Worm (Caenorhabditis elegans) whole organism, L3 larva: ENCODE measurements around the gene nhr-10.

Experiments used
- ZK546.5 ChIP-seq: sonication (generic microtip); optimal IDR thresholded peaks from 2 replicates; lab custom pipeline; 2017; ENCODE audit warnings: missing biosample characterization, missing genetic modification characterization
- aly-2 ChIP-seq: fragments of 150-350 bp; optimal IDR thresholded peaks from 2 replicates; lab custom pipeline; 2014; ENCODE audit warnings: missing biosample characterization, missing genetic modification characterization
- ceh-28 ChIP-seq: fragments of 150-350 bp; optimal IDR thresholded peaks from 2 replicates; lab custom pipeline; 2014; ENCODE audit warnings: missing biosample characterization, missing genetic modification reagents, missing genetic modification characterization
- ceh-82 ChIP-seq: fragments of 150-350 bp; optimal IDR thresholded peaks from 2 replicates; lab custom pipeline; 2014; ENCODE audit warnings: missing biosample characterization, missing genetic modification characterization
- daf-12 ChIP-seq: fragments of 150-350 bp; optimal IDR thresholded peaks from 2 replicates; lab custom pipeline; 2014; ENCODE audit warnings: missing biosample characterization, missing genetic modification reagents, missing genetic modification characterization
- egl-27 ChIP-seq: sonication (generic microtip); optimal IDR thresholded peaks from 4 replicates; lab custom pipeline; 2017; ENCODE audit warnings: missing biosample characterization, missing genetic modification reagents, missing genetic modification characterization
- egl-5 ChIP-seq: fragments of 150-350 bp; optimal IDR thresholded peaks from 2 replicates; lab custom pipeline; 2017; ENCODE audit warnings: missing biosample characterization, missing genetic modification reagents, missing genetic modification characterization, inconsistent platforms
- elt-1 ChIP-seq: fragments of 150-350 bp; optimal IDR thresholded peaks from 2 replicates; lab custom pipeline; 2014; ENCODE audit warnings: missing biosample characterization, missing genetic modification characterization
- elt-2 ChIP-seq: sonication (generic microtip); optimal IDR thresholded peaks from 2 replicates; lab custom pipeline; 2016; ENCODE audit warnings: missing genetic modification reagents, mild to moderate bottlenecking, missing genetic modification characterization, missing compliant biosample characterization
- elt-3 ChIP-seq, 3 experiments: fragments of 150-350 bp in 1 of 3; sonication (generic microtip) in 2 of 3; optimal IDR thresholded peaks; 2 replicates in 2 of 3; 4 replicates in 1 of 3; lab custom pipeline; 2014 to 2017; ENCODE audit warnings: missing biosample characterization in 3 of 3, missing genetic modification characterization in 3 of 3
- fkh-2 ChIP-seq: fragments of 150-350 bp; optimal IDR thresholded peaks from 2 replicates; lab custom pipeline; 2014; ENCODE audit warnings: missing biosample characterization, missing genetic modification reagents, missing genetic modification characterization
- hmg-11 ChIP-seq: sonication (generic microtip); optimal IDR thresholded peaks from 2 replicates; lab custom pipeline; 2016; ENCODE audit warnings: missing genetic modification characterization, missing compliant biosample characterization
- jun-1 ChIP-seq: fragments of 150-350 bp; optimal IDR thresholded peaks from 2 replicates; lab custom pipeline; 2014; ENCODE audit warnings: missing biosample characterization, missing genetic modification reagents, missing genetic modification characterization
- lin-39 ChIP-seq: fragments of 150-350 bp; optimal IDR thresholded peaks from 2 replicates; lab custom pipeline; 2018; ENCODE audit warnings: missing biosample characterization, missing genetic modification reagents, missing genetic modification characterization
- lsy-12 ChIP-seq: sonication (generic microtip); optimal IDR thresholded peaks from 2 replicates; lab custom pipeline; 2016; ENCODE audit warnings: mild to moderate bottlenecking, missing genetic modification characterization, missing compliant biosample characterization
- mdl-1 ChIP-seq: fragments of 150-350 bp; optimal IDR thresholded peaks from 2 replicates; lab custom pipeline; 2014; ENCODE audit warnings: missing biosample characterization, missing genetic modification characterization
- mml-1 ChIP-seq: fragments of 150-350 bp; sonication (generic microtip); optimal IDR thresholded peaks from 3 replicates; lab custom pipeline; 2014; ENCODE audit warnings: missing biosample characterization, missing genetic modification characterization
- nfya-1 ChIP-seq: sonication (generic microtip); optimal IDR thresholded peaks from 2 replicates; lab custom pipeline; 2017; ENCODE audit warnings: missing genetic modification characterization, mild to moderate bottlenecking, missing compliant biosample characterization, antibody characterized with exemption, moderate library complexity; ENCODE audit not compliant: insufficient read depth
- nhr-23 ChIP-seq: fragments of 150-350 bp; optimal IDR thresholded peaks from 2 replicates; lab custom pipeline; 2014; ENCODE audit warnings: missing biosample characterization, missing genetic modification reagents, missing genetic modification characterization
- nhr-237 ChIP-seq: fragments of 150-350 bp; optimal IDR thresholded peaks from 2 replicates; lab custom pipeline; 2014; ENCODE audit warnings: missing biosample characterization, missing genetic modification characterization
- nhr-28 ChIP-seq: fragments of 150-350 bp; optimal IDR thresholded peaks from 2 replicates; lab custom pipeline; 2014; ENCODE audit warnings: missing biosample characterization, missing genetic modification characterization
- nhr-43 ChIP-seq: sonication (generic microtip); optimal IDR thresholded peaks from 2 replicates; lab custom pipeline; 2016; ENCODE audit warnings: mild to moderate bottlenecking, missing genetic modification characterization, missing compliant biosample characterization; ENCODE audit not compliant: poor library complexity, severe bottlenecking
- nhr-67 ChIP-seq: fragments of 150-350 bp; optimal IDR thresholded peaks from 2 replicates; lab custom pipeline; 2014; ENCODE audit warnings: missing biosample characterization, missing genetic modification characterization
- nhr-76 ChIP-seq: fragments of 150-350 bp; sonication (generic microtip); optimal IDR thresholded peaks from 5 replicates; lab custom pipeline; 2014; ENCODE audit warnings: missing biosample characterization, missing genetic modification characterization
- pha-4 ChIP-seq: fragments of 150-350 bp; optimal IDR thresholded peaks from 2 replicates; lab custom pipeline; 2014; ENCODE audit warnings: missing biosample characterization, missing genetic modification reagents, missing genetic modification characterization
- pqm-1 ChIP-seq: fragments of 150-350 bp; optimal IDR thresholded peaks from 2 replicates; lab custom pipeline; 2017; ENCODE audit warnings: missing biosample characterization, missing genetic modification characterization, inconsistent platforms
- snpc-4 ChIP-seq: fragments of 150-350 bp; optimal IDR thresholded peaks from 2 replicates; lab custom pipeline; 2014; ENCODE audit warnings: missing biosample characterization, missing genetic modification characterization
- zag-1 ChIP-seq: fragments of 150-350 bp; optimal IDR thresholded peaks from 2 replicates; lab custom pipeline; 2014; ENCODE audit warnings: missing biosample characterization, missing genetic modification characterization
- ztf-4 ChIP-seq: fragments of 150-350 bp; optimal IDR thresholded peaks from 2 replicates; lab custom pipeline; 2014; ENCODE audit warnings: missing biosample characterization, missing genetic modification characterization

Gene nhr-10

DNA sequence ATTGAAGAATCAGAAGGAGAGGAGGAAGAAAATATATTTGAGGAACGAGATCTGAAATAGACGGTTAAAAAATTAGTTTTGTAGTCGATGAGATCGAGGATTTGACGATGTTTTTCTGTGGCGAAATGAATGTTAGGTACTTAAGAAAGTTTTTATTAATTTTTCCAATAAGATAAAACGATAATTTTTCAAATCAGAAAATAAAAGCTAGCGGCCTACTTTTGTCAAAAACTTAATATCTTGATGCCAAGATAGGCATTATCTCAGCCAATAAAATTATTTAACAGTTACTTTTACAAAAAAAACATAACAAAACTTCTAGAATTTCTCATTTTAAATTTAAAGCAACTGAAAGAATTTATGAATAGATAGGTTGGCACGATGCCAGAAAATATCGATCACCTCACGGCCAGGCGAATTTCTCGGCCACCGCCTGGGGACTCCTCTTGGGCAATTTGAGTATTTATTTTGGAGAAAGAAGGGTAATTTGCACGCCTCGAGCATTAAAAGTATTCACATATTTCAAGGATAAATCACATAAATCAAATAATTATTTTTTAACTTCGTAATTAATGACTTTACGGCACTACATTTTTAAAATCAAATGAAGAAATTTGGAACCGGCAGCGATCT is 27.4 kb downstream of the nhr-10 start, which contains the start of gene fubl-2 (continued):
- TF ChIP-seq nhr-76 (tag; lab: Kevin White, UChicago), result no peak
- TF ChIP-seq snpc-4 (tag; lab: Kevin White, UChicago), result peak; percentile 58
- TF ChIP-seq ceh-82 (tag; lab: Kevin White, UChicago), result no peak
- TF ChIP-seq pqm-1, result peak; percentile 24
- peak; percentile 71 for TF ChIP-seq pha-4
- no peak for TF ChIP-seq egl-5 (tag; lab: Kevin White, UChicago)
- TF ChIP-seq ceh-28 (tag; lab: Kevin White, UChicago), result peak; percentile 73
- TF ChIP-seq, all 47 proteins: peak for 11

- peak; percentile 28 for TF ChIP-seq elt-2
- TF ChIP-seq daf-12, result no peak
These were observed 28.1 kb downstream of the nhr-10 start for ce11 chrIII:7087180-7087579.

DNA sequence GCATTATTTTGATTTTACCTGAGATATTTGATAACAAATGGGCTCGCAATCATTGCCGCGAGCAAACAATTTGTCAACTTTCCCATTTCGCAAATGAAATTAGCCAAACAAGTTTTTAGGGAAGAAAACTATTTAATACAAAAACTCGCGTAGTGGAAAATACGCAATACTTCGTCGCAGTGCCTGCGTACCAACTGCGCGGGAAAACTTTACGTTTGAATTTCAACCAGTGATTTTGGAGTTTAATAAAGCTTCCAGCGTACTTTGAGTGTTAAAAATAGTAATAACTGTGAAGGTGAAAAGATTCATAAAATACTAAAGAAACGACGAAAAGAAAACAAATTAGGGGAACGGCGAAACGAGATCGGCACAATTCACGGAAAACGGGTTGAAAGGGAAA is 30.3 kb downstream of the nhr-10 start, which contains the start of gene tofu-7:
tofu-7 (minus strand) TSS at position 111 of the 400 bp plus-strand sequence.
- TF ChIP-seq ztf-4 (tag; lab: Kevin White, UChicago), result no peak
- TF ChIP-seq fkh-2, result no peak
- TF ChIP-seq lin-39 (tag; lab: Kevin White, UChicago), result no peak
- no peak for TF ChIP-seq egl-5 (tag; lab: Kevin White, UChicago)
- no peak for TF ChIP-seq hmg-11 (tag; lab: Kevin White, UChicago)
- TF ChIP-seq nhr-23 (tag; lab: Kevin White, UChicago), result no peak
- no peak for TF ChIP-seq egl-27 (tag; lab: Kevin White, UChicago)
- TF ChIP-seq nfya-1 (tag; lab: Kevin White, UChicago), result no peak
- no peak for TF ChIP-seq zag-1 (tag; lab: Kevin White, UChicago)

DNA sequence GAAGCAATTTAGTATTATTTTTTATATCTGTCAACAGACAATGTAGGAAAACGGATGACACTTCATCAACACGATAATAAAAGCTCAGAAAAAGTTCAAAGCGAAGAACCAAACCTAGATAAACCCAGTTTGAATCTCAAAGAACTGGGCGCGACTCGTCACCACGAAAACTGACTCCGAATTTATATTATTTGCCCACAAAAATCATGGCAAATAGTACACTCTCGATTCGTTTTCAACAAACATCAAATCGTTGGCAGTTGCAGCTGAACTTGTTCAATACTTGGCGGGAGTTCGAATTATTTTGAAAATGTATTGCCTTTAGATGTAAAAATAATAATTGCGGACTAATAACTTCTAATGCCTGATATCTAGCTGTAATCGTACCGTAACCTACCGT is 32.1 kb downstream of the nhr-10 start:
- TF ChIP-seq mdl-1 (no peak), pha-4 (peak; percentile 26), daf-12 (no peak)
- TF ChIP-seq, all 47 proteins: peak for 1

- TF ChIP-seq pha-4, result peak; percentile 72
- TF ChIP-seq ceh-28 (tag; lab: Kevin White, UChicago), result no peak
- no peak for TF ChIP-seq egl-5 (tag; lab: Kevin White, UChicago)
- TF ChIP-seq pqm-1, result peak; percentile 60
- TF ChIP-seq hmg-11 (tag; lab: Kevin White, UChicago), result no peak
- peak; percentile 19 for TF ChIP-seq jun-1 (tag; lab: Kevin White, UChicago)
- TF ChIP-seq elt-2, result peak; percentile 69
- no peak for TF ChIP-seq nhr-43 (tag; lab: Kevin White, UChicago)
- TF ChIP-seq, all 47 proteins: peak for 4
These were observed 33.8 kb downstream of the nhr-10 start for ce11 chrIII:7081488-7081887.

DNA sequence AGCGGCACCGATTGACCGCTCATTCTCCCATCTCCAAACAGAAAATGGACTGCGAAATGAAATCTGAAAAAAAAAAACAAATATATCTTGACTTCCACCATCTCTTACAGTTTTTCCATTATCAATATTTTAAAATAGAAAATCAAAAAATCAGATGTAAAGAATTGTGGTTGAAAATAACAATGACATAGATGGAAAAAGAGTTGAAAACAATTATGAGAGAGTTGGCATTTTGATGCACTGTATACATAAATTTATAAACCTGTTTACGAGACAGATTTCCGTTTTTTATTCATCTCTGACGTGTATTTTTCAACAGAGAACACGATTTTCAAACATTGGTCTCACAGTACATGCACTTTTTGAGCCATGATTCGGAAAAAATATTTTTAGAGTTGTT is 34.5 kb downstream of the nhr-10 start, which contains the start of gene ZK418.7:
ZK418.7 (minus strand) TSS at position 101 of the 400 bp plus-strand sequence.
- TF ChIP-seq nhr-23 (tag; lab: Kevin White, UChicago) (no peak), nhr-76 (tag; lab: Kevin White, UChicago) (no peak), nhr-28 (tag; lab: Kevin White, UChicago) (no peak), nhr-67 (tag; lab: Kevin White, UChicago) (no peak), ZK546.5 (no peak), lsy-12 (tag; lab: Kevin White, UChicago) (no peak), elt-1 (tag; lab: Kevin White, UChicago) (no peak), nhr-237 (tag; lab: Kevin White, UChicago) (no peak)

ce11 chrIII:7078737-7079136 is 36.5 kb downstream of the nhr-10 start, which contains the start of gene ZK418.6:
Gene ZK418.6, minus strand, starts transcription at chrIII:7078837.
- no peak for TF ChIP-seq egl-5 (tag; lab: Kevin White, UChicago)
- no peak for TF ChIP-seq mml-1 (tag; lab: Kevin White, UChicago)
- no peak for TF ChIP-seq pqm-1
- no peak for TF ChIP-seq nhr-237 (tag; lab: Kevin White, UChicago)
- TF ChIP-seq hmg-11 (tag; lab: Kevin White, UChicago), result no peak
- TF ChIP-seq elt-3 (tag; optimal IDR thresholded peaks at IDR 0.05; lab: Kevin White, UChicago), result no peak
- TF ChIP-seq lsy-12 (tag; lab: Kevin White, UChicago), result no peak
- no peak for TF ChIP-seq nhr-43 (tag; lab: Kevin White, UChicago)
- TF ChIP-seq aly-2 (tag; lab: Kevin White, UChicago), result no peak
- TF ChIP-seq ceh-28 (tag; lab: Kevin White, UChicago), result no peak
